Worm (Caenorhabditis elegans) whole organism, L4/young adult: ENCODE measurements around the gene T19C4.1.

Experiments used
- W03F9.2 ChIP-seq: fragments of 150-350 bp; optimal IDR thresholded peaks from 2 replicates; lab custom pipeline; 2014; ENCODE audit warnings: missing biosample characterization, missing genetic modification characterization
- dao-5 ChIP-seq: sonication (generic microtip); optimal IDR thresholded peaks from 2 replicates; lab custom pipeline; 2016; ENCODE audit warnings: missing genotype, missing genetic modification characterization, moderate library complexity, missing compliant biosample characterization
- him-1 ChIP-seq: sonication (generic microtip); optimal IDR thresholded peaks from 2 replicates; lab custom pipeline; 2016; ENCODE audit warnings: missing genotype, missing genetic modification reagents, missing genetic modification characterization, missing compliant biosample characterization

Gene T19C4.1

ce11 chrV:11199497-11199896 is 50.0 kb downstream of the T19C4.1 start:
- TF ChIP-seq dao-5 = no peak
- TF ChIP-seq W03F9.2 = no peak
- TF ChIP-seq him-1 (tag; lab: Kevin White, UChicago) = no peak

DNA sequence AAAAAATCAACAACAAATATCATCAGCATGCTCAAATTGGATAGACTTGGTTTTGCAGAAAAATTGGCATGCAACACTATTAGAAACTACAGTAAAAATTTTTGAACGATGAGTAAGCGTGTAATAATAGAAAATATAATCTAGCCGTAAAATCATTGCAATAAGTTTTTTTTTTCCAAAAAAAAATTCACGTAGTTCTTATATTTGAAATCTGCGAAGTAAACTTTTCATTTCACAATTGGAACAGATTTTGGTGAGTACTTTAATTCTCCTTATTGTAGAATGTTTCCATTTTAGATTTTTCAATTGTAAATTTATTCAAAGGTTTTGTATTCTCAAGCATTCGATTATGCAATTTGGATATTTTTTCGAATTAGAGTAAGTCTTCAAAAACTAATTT is 50.8 kb downstream of the T19C4.1 start, which contains the start of gene K10D6.3:
Gene K10D6.3, plus strand, starts transcription at position 301 of the 400 bp plus-strand sequence.
- TF ChIP-seq him-1 (tag; lab: Kevin White, UChicago) = no peak
